Worm (Caenorhabditis elegans): ENCODE measurements around the gene tmem-17.

DNA sequence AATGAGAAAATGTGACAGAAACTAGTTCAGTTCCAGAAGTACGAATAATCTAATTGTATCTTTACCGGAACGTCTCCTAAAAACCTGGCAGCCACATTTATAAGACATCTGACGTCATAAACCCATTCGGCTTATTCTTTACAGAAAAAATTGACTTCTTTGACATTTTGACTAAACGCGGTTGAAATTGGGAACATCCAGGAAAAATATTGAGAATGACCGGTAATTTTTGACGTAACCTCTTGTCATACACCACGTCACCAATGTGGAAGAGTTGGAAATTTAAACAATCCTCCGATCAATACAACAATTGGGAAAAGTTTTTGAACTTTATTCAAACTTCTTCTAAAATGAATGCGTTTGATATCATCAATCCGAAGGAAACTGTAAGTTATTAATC is 21.0 kb downstream of the tmem-17 start, which contains the start of gene ZK418.2:
- no peak for TF ChIP-seq him-1 (tag; optimal IDR thresholded peaks at IDR 0.05)
- TF ChIP-seq W03F9.2 (tag; optimal IDR thresholded peaks at IDR 0.05) = no peak

Measured in whole organism, L4/young adult.